Worm (Caenorhabditis elegans): ENCODE results near the gene ZK1248.17.

ZK1248.17 gene

ce11 chrII:5885966-5886621 is 40.8 kb upstream of the ZK1248.17 start (continued):
- TF ChIP-seq lin-29 (GFP tag; IDR thresholded peaks at IDR 0.05), result no peak
- TF ChIP-seq ZK337.2 (GFP tag; IDR thresholded peaks at IDR 0.05), result no peak
- TF ChIP-seq nhr-111 (GFP tag; optimal IDR thresholded peaks at IDR 0.05), result no peak
- no peak for TF ChIP-seq aly-2 (tag; optimal IDR thresholded peaks at IDR 0.05)
- peak; percentile 10 for TF ChIP-seq nhr-77 (tag; optimal IDR thresholded peaks at IDR 0.05)
- TF ChIP-seq attf-4 (tag; optimal IDR thresholded peaks at IDR 0.05), result no peak
- TF ChIP-seq ztf-11 (tag; optimal IDR thresholded peaks at IDR 0.05), result no peak
- TF ChIP-seq lim-7 (GFP tag; IDR thresholded peaks at IDR 0.05), result no peak
- TF ChIP-seq hlh-11 (tag; optimal IDR thresholded peaks at IDR 0.05), result peak; percentile 69
- no peak for TF ChIP-seq lir-3 (tag; optimal IDR thresholded peaks at IDR 0.05)
- no peak for TF ChIP-seq egl-43 (GFP tag; IDR thresholded peaks at IDR 0.05)
- no peak for TF ChIP-seq unc-130 (GFP tag; optimal IDR thresholded peaks at IDR 0.05)
- no peak for TF ChIP-seq F37D6.2 (tag; optimal IDR thresholded peaks at IDR 0.05)
- peak; percentile 66 for TF ChIP-seq cey-2 (tag; optimal IDR thresholded peaks at IDR 0.05; ENCODE audit: borderline replicate concordance, insufficient read depth)
- TF ChIP-seq dpl-1 (GFP tag; optimal IDR thresholded peaks at IDR 0.05), result no peak
- TF ChIP-seq ceh-20 (GFP tag; IDR thresholded peaks at IDR 0.05), result no peak
- no peak for TF ChIP-seq R02D3.7 (tag; optimal IDR thresholded peaks at IDR 0.05)
- no peak for TF ChIP-seq fkh-10 (GFP tag; optimal IDR thresholded peaks at IDR 0.05)
- TF ChIP-seq ama-1 (optimal IDR thresholded peaks at IDR 0.05), result peak; percentile 57
- no peak for TF ChIP-seq daf-19 (GFP tag; conservative IDR thresholded peaks at IDR 0.05)
- peak; percentile 30 for TF ChIP-seq mes-2 (tag; optimal IDR thresholded peaks at IDR 0.05; ENCODE audit: poor library complexity, severe bottlenecking)
- TF ChIP-seq nhr-11 (tag; optimal IDR thresholded peaks at IDR 0.05), result no peak
- TF ChIP-seq ceh-44 (GFP tag; IDR thresholded peaks at IDR 0.05), result no peak
- TF ChIP-seq zip-2 (tag; optimal IDR thresholded peaks at IDR 0.05), result no peak
- TF ChIP-seq jun-1 (tag; optimal IDR thresholded peaks at IDR 0.05), result no peak
- peak; percentile 4 for TF ChIP-seq nhr-102 (tag; optimal IDR thresholded peaks at IDR 0.05)
- TF ChIP-seq mdl-1 (tag; optimal IDR thresholded peaks at IDR 0.05), result peak in 1 of 2 experiments; percentile 25
- no peak for TF ChIP-seq daf-8 (GFP tag; IDR thresholded peaks at IDR 0.05)
- TF ChIP-seq mep-1 (tag; optimal IDR thresholded peaks at IDR 0.05), result peak; percentile 64
- no peak for TF ChIP-seq nhr-42 (GFP tag; IDR thresholded peaks at IDR 0.05)
- TF ChIP-seq Y5F2A.4 (GFP tag; optimal IDR thresholded peaks at IDR 0.05), result no peak
- TF ChIP-seq nhr-48 (tag; optimal IDR thresholded peaks at IDR 0.05), result peak; percentile 42
- no peak for TF ChIP-seq mxl-2 (GFP tag; conservative IDR thresholded peaks at IDR 0.05)
- TF ChIP-seq skn-1 (tag; optimal IDR thresholded peaks at IDR 0.05), result no peak
- peak; percentile 71 for TF ChIP-seq dve-1 (tag; optimal IDR thresholded peaks at IDR 0.05; ENCODE audit: insufficient read depth)
- TF ChIP-seq dmd-9 (GFP tag; IDR thresholded peaks at IDR 0.05), result no peak
- no peak for TF ChIP-seq ceh-32 (tag; optimal IDR thresholded peaks at IDR 0.05; ENCODE audit: poor library complexity)
- no peak for TF ChIP-seq F10B5.3 (tag; optimal IDR thresholded peaks at IDR 0.05)
- no peak for TF ChIP-seq set-16 (GFP tag; IDR thresholded peaks at IDR 0.05)
- TF ChIP-seq zag-1 (tag; optimal IDR thresholded peaks at IDR 0.05), result no peak
- no peak for TF ChIP-seq ztf-7 (tag; optimal IDR thresholded peaks at IDR 0.05)
- TF ChIP-seq duxl-1 (tag; optimal IDR thresholded peaks at IDR 0.05; ENCODE audit: poor library complexity), result no peak
- no peak for TF ChIP-seq T20F7.1 (GFP tag; optimal IDR thresholded peaks at IDR 0.05)
- peak; percentile 48 for TF ChIP-seq mxl-3 (GFP tag; optimal IDR thresholded peaks at IDR 0.05)
- no peak for TF ChIP-seq hif-1 (tag; optimal IDR thresholded peaks at IDR 0.05)
- no peak for TF ChIP-seq T26A8.4 (GFP tag; IDR thresholded peaks at IDR 0.05)
- TF ChIP-seq php-3 (GFP tag; IDR thresholded peaks at IDR 0.05), result no peak
- no peak for TF ChIP-seq Y105C5A.15 (GFP tag; IDR thresholded peaks at IDR 0.05)
- no peak for TF ChIP-seq gei-8 (GFP tag; optimal IDR thresholded peaks at IDR 0.05)
- TF ChIP-seq nhr-28 (tag; optimal IDR thresholded peaks at IDR 0.05), result peak; percentile 81
- no peak for TF ChIP-seq fos-1 (tag; optimal IDR thresholded peaks at IDR 0.05)
